Fruit fly (Drosophila melanogaster): ENCODE data around the gene Dlic.

DNA sequence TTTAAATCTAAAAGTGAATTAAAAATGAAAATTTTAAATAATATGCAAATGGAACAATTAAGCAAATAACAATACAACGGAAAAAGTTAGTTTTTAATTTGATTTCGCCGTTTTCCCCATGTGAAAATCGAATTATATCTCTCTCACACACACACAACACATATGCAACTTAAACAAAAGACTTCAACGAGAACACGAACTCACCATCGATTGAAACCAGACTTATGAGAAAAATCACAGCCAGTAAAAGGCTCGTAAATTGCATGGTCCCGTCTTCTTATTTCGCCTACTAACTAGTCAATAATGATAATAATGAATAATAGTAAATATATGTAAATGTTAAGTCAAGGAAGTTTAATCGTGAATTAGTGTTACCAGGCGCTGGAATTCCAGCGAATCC is 808 bp upstream of the Dlic start:
- TF ChIP-seq h (optimal IDR thresholded peaks at IDR 0.05) (no peak), Myc (optimal IDR thresholded peaks at IDR 0.05) (no peak), insv (optimal IDR thresholded peaks at IDR 0.05) (no peak)

All from Kc167 (cell line).